Worm (Caenorhabditis elegans) whole organism, L1 larva: Measurements from ENCODE around the gene ama-1.
A peak's percentile ranks its signal among the peaks of the same experiment; 100 is the strongest.

Experiments
- C04F5.9 ChIP-seq: sonication (generic microtip); optimal IDR thresholded peaks from 2 replicates; lab custom pipeline; 2016; ENCODE audit warnings: missing genetic modification characterization, missing compliant biosample characterization
- C16A3.4 ChIP-seq: fragments of 150-350 bp; optimal IDR thresholded peaks from 2 replicates; lab custom pipeline; 2014; ENCODE audit warnings: missing biosample characterization, missing genetic modification characterization
- F16B12.6 ChIP-seq: fragments of 150-350 bp; optimal IDR thresholded peaks from 2 replicates; lab custom pipeline; 2014; ENCODE audit warnings: missing biosample characterization, missing genetic modification characterization
- Y116A8C.19 ChIP-seq: sonication (generic microtip); optimal IDR thresholded peaks from 2 replicates; lab custom pipeline; 2016; ENCODE audit warnings: missing compliant biosample characterization, missing genetic modification characterization, borderline replicate concordance
- aly-2 ChIP-seq: fragments of 150-350 bp; optimal IDR thresholded peaks from 2 replicates; lab custom pipeline; 2014; ENCODE audit warnings: missing biosample characterization, missing genetic modification characterization
- blmp-1 ChIP-seq: fragments of 150-350 bp; optimal IDR thresholded peaks from 2 replicates; lab custom pipeline; 2014; ENCODE audit warnings: missing biosample characterization, missing genetic modification characterization
- ceh-8 ChIP-seq: fragments of 200-800 bp; sonication (Bioruptor generic); optimal IDR thresholded peaks from 2 replicates; lab custom pipeline; 2018; ENCODE audit warnings: mild to moderate bottlenecking, missing genetic modification characterization, moderate library complexity, missing compliant biosample characterization
- ceh-88 ChIP-seq: fragments of 200-800 bp; sonication (Bioruptor generic); IDR thresholded peaks from 2 replicates; pipeline ENCODE4 v1.3.6; 2022; ENCODE audit warnings: missing genetic modification characterization, missing compliant biosample characterization
- dsc-1 ChIP-seq: sonication (generic microtip); optimal IDR thresholded peaks from 2 replicates; lab custom pipeline; 2016; ENCODE audit warnings: mild to moderate bottlenecking, missing genetic modification characterization, missing compliant biosample characterization
- efl-1 ChIP-seq, 4 experiments: fragments of 150-350 bp; optimal IDR thresholded peaks in 3 of 4; peaks in 1 of 4; 1 replicate in 1 of 4; 2 replicates in 3 of 4; lab custom pipeline; 2014; ENCODE audit warnings: missing biosample characterization in 2 of 4, missing genetic modification characterization in 2 of 4, missing genetic modification reagents in 2 of 4
- egl-13 ChIP-seq: sonication (generic microtip); optimal IDR thresholded peaks from 2 replicates; lab custom pipeline; 2016; ENCODE audit warnings: missing genotype, missing genetic modification reagents, missing genetic modification characterization, missing compliant biosample characterization
- fkh-10 ChIP-seq: sonication (generic microtip); optimal IDR thresholded peaks from 2 replicates; lab custom pipeline; 2017; ENCODE audit warnings: missing biosample characterization, missing genetic modification reagents, missing genetic modification characterization
- fkh-8 ChIP-seq: sonication (generic microtip); optimal IDR thresholded peaks from 2 replicates; lab custom pipeline; 2016; ENCODE audit warnings: mild to moderate bottlenecking, missing genetic modification characterization, missing compliant biosample characterization
- fos-1 ChIP-seq: fragments of 150-350 bp; optimal IDR thresholded peaks from 2 replicates; lab custom pipeline; 2014; ENCODE audit warnings: missing biosample characterization, missing genetic modification characterization
- hlh-4 ChIP-seq: sonication (generic microtip); optimal IDR thresholded peaks from 2 replicates; lab custom pipeline; 2016; ENCODE audit warnings: mild to moderate bottlenecking, missing genetic modification characterization, missing compliant biosample characterization
- irx-1 ChIP-seq: sonication (generic microtip); optimal IDR thresholded peaks from 2 replicates; lab custom pipeline; 2016; ENCODE audit warnings: missing genetic modification characterization, missing compliant biosample characterization
- isw-1 ChIP-seq: fragments of 200-800 bp; sonication (Bioruptor generic); IDR thresholded peaks from 2 replicates; pipeline ENCODE4 v1.3.6; 2022; ENCODE audit warnings: missing genetic modification characterization, missing compliant biosample characterization
- lin-13 ChIP-seq: fragments of 150-350 bp; optimal IDR thresholded peaks from 2 replicates; lab custom pipeline; 2014; ENCODE audit warnings: missing biosample characterization, missing genetic modification reagents, missing genetic modification characterization
- lin-14 ChIP-seq: fragments of 200-800 bp; sonication (Bioruptor generic); optimal IDR thresholded peaks from 2 replicates; lab custom pipeline; 2018; ENCODE audit warnings: mild to moderate bottlenecking, missing genetic modification characterization, moderate library complexity, missing compliant biosample characterization
- lin-35 ChIP-seq, 2 experiments: fragments of 150-350 bp; optimal IDR thresholded peaks; 2 replicates each; lab custom pipeline; 2014; ENCODE audit warnings: missing biosample characterization in 2 of 2, missing genetic modification characterization in 2 of 2, missing genetic modification reagents in 2 of 2
- lin-39 ChIP-seq: fragments of 150-350 bp; optimal IDR thresholded peaks from 2 replicates; lab custom pipeline; 2014; ENCODE audit warnings: missing biosample characterization, missing genetic modification reagents, missing genetic modification characterization
- lsy-2 ChIP-seq, 2 experiments: fragments of 150-350 bp; optimal IDR thresholded peaks; 2 replicates each; lab custom pipeline; 2014; ENCODE audit warnings: missing biosample characterization in 2 of 2, missing genetic modification characterization in 2 of 2
- mdl-1 ChIP-seq, 2 experiments: fragments of 150-350 bp; optimal IDR thresholded peaks; 2 replicates each; lab custom pipeline; 2014 to 2017; ENCODE audit warnings: missing biosample characterization in 2 of 2, missing genetic modification characterization in 2 of 2, inconsistent platforms in 1 of 2
- mef-2 ChIP-seq: fragments of 150-350 bp; optimal IDR thresholded peaks from 2 replicates; lab custom pipeline; 2014; ENCODE audit warnings: missing biosample characterization, missing genetic modification characterization
- mep-1 ChIP-seq: fragments of 150-350 bp; optimal IDR thresholded peaks from 2 replicates; lab custom pipeline; 2014; ENCODE audit warnings: missing biosample characterization, missing genetic modification characterization
- nhr-11 ChIP-seq: fragments of 150-350 bp; optimal IDR thresholded peaks from 2 replicates; lab custom pipeline; 2014; ENCODE audit warnings: missing biosample characterization, missing genetic modification characterization
- nhr-19 ChIP-seq: fragments of 200-800 bp; sonication (Bioruptor generic); conservative IDR thresholded peaks from 2 replicates; pipeline ENCODE4 v1.3.6; 2022; ENCODE audit warnings: missing genetic modification characterization, missing compliant biosample characterization
- nhr-20 ChIP-seq: sonication (generic microtip); optimal IDR thresholded peaks from 2 replicates; lab custom pipeline; 2016; ENCODE audit warnings: mild to moderate bottlenecking, missing genetic modification characterization, missing compliant biosample characterization
- nhr-237 ChIP-seq: fragments of 150-350 bp; optimal IDR thresholded peaks from 2 replicates; lab custom pipeline; 2014; ENCODE audit warnings: missing biosample characterization, missing genetic modification characterization
- nhr-47 ChIP-seq: sonication (generic microtip); optimal IDR thresholded peaks from 2 replicates; lab custom pipeline; 2016; ENCODE audit warnings: mild to moderate bottlenecking, missing genetic modification characterization, moderate library complexity, missing compliant biosample characterization
- nhr-85 ChIP-seq: sonication (generic microtip); peaks from one replicate; lab custom pipeline; 2016; ENCODE audit warnings: missing genetic modification characterization, inconsistent platforms, missing compliant biosample characterization
- nhr-90 ChIP-seq: sonication (generic microtip); optimal IDR thresholded peaks from 2 replicates; lab custom pipeline; 2016; ENCODE audit warnings: mild to moderate bottlenecking, missing genetic modification characterization, missing compliant biosample characterization; ENCODE audit not compliant: poor library complexity
- pag-3 ChIP-seq: sonication (generic microtip); optimal IDR thresholded peaks from 2 replicates; lab custom pipeline; 2017; ENCODE audit warnings: missing genetic modification characterization, mild to moderate bottlenecking, missing compliant biosample characterization, antibody characterized with exemption, borderline replicate concordance; ENCODE audit not compliant: insufficient read depth
- pqm-1 ChIP-seq: sonication (generic microtip); optimal IDR thresholded peaks from 3 replicates; lab custom pipeline; 2017; ENCODE audit warnings: missing biosample characterization, missing genetic modification characterization
- skn-1 ChIP-seq: fragments of 150-350 bp; optimal IDR thresholded peaks from 2 replicates; lab custom pipeline; 2014; ENCODE audit warnings: missing biosample characterization, missing genetic modification characterization
- snpc-4 ChIP-seq: fragments of 150-350 bp; optimal IDR thresholded peaks from 2 replicates; lab custom pipeline; 2014; ENCODE audit warnings: missing biosample characterization, missing genetic modification characterization
- unc-130 ChIP-seq: fragments of 150-350 bp; optimal IDR thresholded peaks from 2 replicates; lab custom pipeline; 2017; ENCODE audit warnings: missing biosample characterization, missing genetic modification characterization, inconsistent platforms
- unc-62 ChIP-seq: fragments of 150-350 bp; optimal IDR thresholded peaks from 2 replicates; lab custom pipeline; 2014; ENCODE audit warnings: missing biosample characterization, missing genetic modification reagents, missing genetic modification characterization
- vab-15 ChIP-seq: sonication (generic microtip); optimal IDR thresholded peaks from 2 replicates; lab custom pipeline; 2017; ENCODE audit warnings: missing genotype, mild to moderate bottlenecking, missing genetic modification characterization, missing compliant biosample characterization
- zip-4 ChIP-seq: fragments of 200-800 bp; sonication (Bioruptor generic); optimal IDR thresholded peaks from 2 replicates; lab custom pipeline; 2018; ENCODE audit warnings: mild to moderate bottlenecking, missing genetic modification characterization, moderate library complexity, missing compliant biosample characterization
- ztf-11 ChIP-seq, 2 experiments: sonication (generic microtip); optimal IDR thresholded peaks; 2 replicates each; lab custom pipeline; 2016 to 2017; ENCODE audit warnings: missing genetic modification characterization in 2 of 2, missing biosample characterization in 1 of 2, missing compliant biosample characterization in 1 of 2
- ztf-4 ChIP-seq: fragments of 150-350 bp; optimal IDR thresholded peaks from 2 replicates; lab custom pipeline; 2014; ENCODE audit warnings: missing biosample characterization, missing genetic modification characterization

ama-1 gene

ce11 chrIV:4236671-4237070 is 11.2 kb upstream of the ama-1 start:
- TF ChIP-seq fos-1 (tag; lab: Kevin White, UChicago) (no peak), nhr-237 (tag; lab: Kevin White, UChicago) (no peak), blmp-1 (tag; lab: Kevin White, UChicago) (peak; percentile 79), fkh-10 (GFP tag; lab: Kevin White, UChicago) (no peak), mef-2 (tag; lab: Kevin White, UChicago) (no peak), lin-14 (no peak), zip-4 (no peak), ztf-4 (tag; lab: Kevin White, UChicago) (peak; percentile 59), unc-62 (no peak), nhr-20 (no peak), irx-1 (tag; lab: Kevin White, UChicago) (no peak), F16B12.6 (tag; lab: Kevin White, UChicago) (no peak), pqm-1 (tag; lab: Kevin White, UChicago) (no peak), nhr-11 (tag; lab: Kevin White, UChicago) (no peak)
- TF ChIP-seq, all 84 proteins: peak for 2

ce11 chrIV:4243830-4244406 is 4.0 kb upstream of the ama-1 start:
- TF ChIP-seq ztf-11 (tag; optimal IDR thresholded peaks at IDR 0.05; lab: Kevin White, UChicago) = no peak
- no peak for TF ChIP-seq efl-1 (optimal IDR thresholded peaks at IDR 0.05; lab: Kevin White, UChicago)
- peak in 1 of 2 experiments; percentile 78 for TF ChIP-seq efl-1 (GFP tag; optimal IDR thresholded peaks at IDR 0.05 in 1 of 2; lab: Kevin White, UChicago)
- peak; percentile 70 for TF ChIP-seq ceh-8

ce11 chrIV:4244510-4244909 is 3.4 kb upstream of the ama-1 start, which contains the start of gene col-34:
TSS of gene col-34 (minus strand) at chrIV:4244610.
- TF ChIP-seq dsc-1 (tag; lab: Kevin White, UChicago) (no peak), aly-2 (no peak), mdl-1 (tag; optimal IDR thresholded peaks at IDR 0.05; lab: Kevin White, UChicago) (no peak), hlh-4 (tag; lab: Kevin White, UChicago) (no peak), nhr-47 (tag; lab: Kevin White, UChicago) (no peak), blmp-1 (tag; lab: Kevin White, UChicago) (peak; percentile 15), pag-3 (tag; lab: Kevin White, UChicago) (no peak)
- TF ChIP-seq, all 84 proteins: peak for 1

DNA sequence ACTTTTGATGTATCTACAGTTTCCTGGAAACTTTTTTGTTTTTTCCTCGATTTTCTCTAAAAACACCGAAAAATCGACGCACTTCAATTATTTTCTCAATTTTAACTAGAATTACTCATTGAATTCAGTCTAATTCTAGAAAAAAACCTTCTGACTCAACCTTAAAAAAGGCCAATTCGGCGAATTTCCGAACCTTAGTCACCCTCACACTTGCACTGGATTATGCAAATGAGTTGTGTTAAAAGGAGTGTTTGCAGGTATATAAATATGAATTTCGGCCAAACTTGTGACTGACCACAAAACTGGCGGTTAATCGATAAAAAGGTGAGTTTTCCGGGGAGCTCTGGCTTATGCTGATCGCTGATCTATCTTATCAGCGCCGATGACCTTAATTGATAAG is 1.4 kb upstream of the ama-1 start, which contains the start of gene ttr-20:
Gene ttr-20, plus strand, starts transcription at position 301 of the 400 bp plus-strand sequence.
- TF ChIP-seq nhr-90 (no peak), lin-35 (GFP tag; optimal IDR thresholded peaks at IDR 0.05; lab: Kevin White, UChicago) (no peak), nhr-85 (tag; lab: Kevin White, UChicago) (peak; percentile 7)

- TF ChIP-seq nhr-19 (peak; percentile 64), lsy-2 (tag; optimal IDR thresholded peaks at IDR 0.05; lab: Kevin White, UChicago) (peak; percentile 73 to 85), Y116A8C.19 (tag; lab: Kevin White, UChicago) (no peak), lin-13 (peak; percentile 48), skn-1 (tag; lab: Kevin White, UChicago) (peak; percentile 56), mep-1 (tag; lab: Kevin White, UChicago) (peak; percentile 75), ceh-88 (GFP tag; lab: Robert Waterston, UW) (no peak), nhr-47 (tag; lab: Kevin White, UChicago) (peak; percentile 70), fkh-8 (tag; lab: Kevin White, UChicago) (peak; percentile 39), unc-62 (no peak), C16A3.4 (tag; lab: Kevin White, UChicago) (peak; percentile 25), nhr-20 (peak; percentile 59), egl-13 (tag; lab: Kevin White, UChicago) (no peak), efl-1 (optimal IDR thresholded peaks at IDR 0.05; lab: Kevin White, UChicago) (peak; percentile 83 to 85), efl-1 (GFP tag; optimal IDR thresholded peaks at IDR 0.05 in 1 of 2; lab: Kevin White, UChicago) (peak; percentile 82 to 98), lin-39 (tag; lab: Kevin White, UChicago) (peak; percentile 2), isw-1 (GFP tag; lab: Robert Waterston, UW) (peak; percentile 68), nhr-90 (peak; percentile 42), snpc-4 (tag; lab: Kevin White, UChicago) (peak; percentile 40), zip-4 (no peak), C04F5.9 (peak; percentile 10), hlh-4 (tag; lab: Kevin White, UChicago) (no peak), unc-130 (tag; lab: Kevin White, UChicago) (peak; percentile 40), mdl-1 (tag; optimal IDR thresholded peaks at IDR 0.05; lab: Kevin White, UChicago) (peak in 1 of 2 experiments; percentile 19), F16B12.6 (tag; lab: Kevin White, UChicago) (peak; percentile 33), dsc-1 (tag; lab: Kevin White, UChicago) (peak; percentile 66), vab-15 (no peak)
These were observed 536 bp upstream of the ama-1 start for ce11 chrIV:4247334-4247733.
